Fruit fly (Drosophila melanogaster): ENCODE results near the gene CG4116.

The CG4116 gene

dm6 chrX:3022464-3022863 lies 44.9 kb downstream of the CG4116 start (continued):
- TF ChIP-seq lmd (GFP tag; IDR thresholded peaks at IDR 0.05): peak; percentile 75
- TF ChIP-seq CG3995 (GFP tag; optimal IDR thresholded peaks at IDR 0.05): no peak
- peak; percentile 71 for TF ChIP-seq CG4424 (GFP tag; optimal IDR thresholded peaks at IDR 0.05)
- TF ChIP-seq en (GFP tag; optimal IDR thresholded peaks at IDR 0.05): peak; percentile 53
- TF ChIP-seq tio (GFP tag; optimal IDR thresholded peaks at IDR 0.05): peak; percentile 39
- TF ChIP-seq bsh (GFP tag; optimal IDR thresholded peaks at IDR 0.05): peak in 1 of 2 experiments; percentile 85
- TF ChIP-seq ash1 (GFP tag; optimal IDR thresholded peaks at IDR 0.05): no peak
- TF ChIP-seq CG16863 (GFP tag; optimal IDR thresholded peaks at IDR 0.05): peak; percentile 37
- TF ChIP-seq trh (GFP tag; optimal IDR thresholded peaks at IDR 0.05): no peak
- no peak for TF ChIP-seq pita (GFP tag; optimal IDR thresholded peaks at IDR 0.05)
- TF ChIP-seq odd (GFP tag; optimal IDR thresholded peaks at IDR 0.05): peak; percentile 12
- TF ChIP-seq jumu (GFP tag; optimal IDR thresholded peaks at IDR 0.05): peak; percentile 45
- TF ChIP-seq h (optimal IDR thresholded peaks at IDR 0.05): no peak
- TF ChIP-seq NC2β (GFP tag; optimal IDR thresholded peaks at IDR 0.05): peak; percentile 63
- no peak for TF ChIP-seq wek (GFP tag; optimal IDR thresholded peaks at IDR 0.05)
- TF ChIP-seq CG31365 (tag; optimal IDR thresholded peaks at IDR 0.05): peak; percentile 26
- peak; percentile 54 for TF ChIP-seq CG3847 (GFP tag; IDR thresholded peaks at IDR 0.05)
- TF ChIP-seq Dfd (GFP tag; optimal IDR thresholded peaks at IDR 0.05): no peak
- peak; percentile 18 for TF ChIP-seq TFAM (GFP tag; optimal IDR thresholded peaks at IDR 0.05)
- no peak for TF ChIP-seq Kr (GFP tag; optimal IDR thresholded peaks at IDR 0.05)
- TF ChIP-seq CG1024 (GFP tag; IDR thresholded peaks at IDR 0.05): peak; percentile 43; the same call in 1 of the 2 replicates
- TF ChIP-seq sug (tag; optimal IDR thresholded peaks at IDR 0.05): no peak
- TF ChIP-seq CG17359 (tag; optimal IDR thresholded peaks at IDR 0.05): peak; percentile 77
- TF ChIP-seq bcd (GFP tag; optimal IDR thresholded peaks at IDR 0.05): peak; percentile 47
- TF ChIP-seq ERR (GFP tag; optimal IDR thresholded peaks at IDR 0.05): peak; percentile 34
- TF ChIP-seq HLH4C (GFP tag; IDR thresholded peaks at IDR 0.05; ENCODE audit: partially characterized antibody): no peak
- TF ChIP-seq CG18262 (tag; optimal IDR thresholded peaks at IDR 0.05): peak; percentile 76

dm6 chrX:3021542-3021941 lies 45.8 kb downstream of the CG4116 start:
- peak; percentile 54 for TF ChIP-seq pros (GFP tag; optimal IDR thresholded peaks at IDR 0.05)
- TF ChIP-seq CG2120 (GFP tag; optimal IDR thresholded peaks at IDR 0.05): no peak
- peak; percentile 34 for TF ChIP-seq gcm (GFP tag; optimal IDR thresholded peaks at IDR 0.05)
- TF ChIP-seq jigr1 (GFP tag; IDR thresholded peaks at IDR 0.05): no peak
- no peak for TF ChIP-seq CG15514 (GFP tag; optimal IDR thresholded peaks at IDR 0.05)
- TF ChIP-seq CG6683 (GFP tag; optimal IDR thresholded peaks at IDR 0.05): no peak
- TF ChIP-seq org-1 (GFP tag; optimal IDR thresholded peaks at IDR 0.05): no peak
- TF ChIP-seq zen (tag; optimal IDR thresholded peaks at IDR 0.05): no peak
- TF ChIP-seq wdn (GFP tag; IDR thresholded peaks at IDR 0.05): no peak
- TF ChIP-seq CG17359 (tag; optimal IDR thresholded peaks at IDR 0.05): no peak
- no peak for TF ChIP-seq grn (GFP tag; optimal IDR thresholded peaks at IDR 0.05)
- TF ChIP-seq tgo (GFP tag; IDR thresholded peaks at IDR 0.05): no peak
- TF ChIP-seq bowl (GFP tag; IDR thresholded peaks at IDR 0.05): no peak
- no peak for TF ChIP-seq sr (GFP tag; IDR thresholded peaks at IDR 0.05)
- no peak for TF ChIP-seq bab2 (GFP tag; optimal IDR thresholded peaks at IDR 0.05)
- peak; percentile 79 for TF ChIP-seq nerfin-1 (tag; optimal IDR thresholded peaks at IDR 0.05)
- TF ChIP-seq z (GFP tag; IDR thresholded peaks at IDR 0.05): no peak
- no peak for TF ChIP-seq Dek (tag; optimal IDR thresholded peaks at IDR 0.05)
- TF ChIP-seq Sox100B (GFP tag; optimal IDR thresholded peaks at IDR 0.05): no peak
- no peak for TF ChIP-seq ERR (GFP tag; optimal IDR thresholded peaks at IDR 0.05)
